Worm (Caenorhabditis elegans) whole organism, L2 larva: ENCODE measurements around the gene coh-1.

Experiments
- C34F6.9 ChIP-seq: fragments of 150-350 bp; optimal IDR thresholded peaks from 2 replicates; lab custom pipeline; 2014; ENCODE audit warnings: missing biosample characterization, missing genetic modification characterization
- F13H6.1 ChIP-seq: sonication (generic microtip); optimal IDR thresholded peaks from 2 replicates; lab custom pipeline; 2016; ENCODE audit warnings: missing genetic modification characterization, missing compliant biosample characterization
- Y55F3AM.14 ChIP-seq: fragments of 200-800 bp; sonication (Bioruptor generic); optimal IDR thresholded peaks from 2 replicates; lab custom pipeline; 2018; ENCODE audit warnings: mild to moderate bottlenecking, missing genetic modification characterization, missing compliant biosample characterization
- ZK546.5 ChIP-seq: sonication (generic microtip); optimal IDR thresholded peaks from 2 replicates; lab custom pipeline; 2017; ENCODE audit warnings: missing biosample characterization, missing genetic modification characterization
- alr-1 ChIP-seq: fragments of 150-350 bp; optimal IDR thresholded peaks from 2 replicates; lab custom pipeline; 2014; ENCODE audit warnings: missing biosample characterization, missing genetic modification characterization
- aly-2 ChIP-seq: fragments of 150-350 bp; optimal IDR thresholded peaks from 2 replicates; lab custom pipeline; 2014; ENCODE audit warnings: missing biosample characterization, missing genetic modification characterization
- ama-1 ChIP-seq: fragments of 150-350 bp; optimal IDR thresholded peaks from 2 replicates; lab custom pipeline; 2018; ENCODE audit warnings: inconsistent platforms
- blmp-1 ChIP-seq: sonication (generic microtip); optimal IDR thresholded peaks from 2 replicates; lab custom pipeline; 2017; ENCODE audit warnings: missing genetic modification characterization, mild to moderate bottlenecking, missing compliant biosample characterization, antibody characterized with exemption, moderate library complexity; ENCODE audit not compliant: insufficient read depth
- ceh-16 ChIP-seq: fragments of 150-350 bp; optimal IDR thresholded peaks from 2 replicates; lab custom pipeline; 2014; ENCODE audit warnings: missing biosample characterization, missing genetic modification characterization
- crh-2 ChIP-seq: sonication (generic microtip); optimal IDR thresholded peaks from 2 replicates; lab custom pipeline; 2017; ENCODE audit warnings: missing biosample characterization, missing genetic modification characterization
- dmd-4 ChIP-seq: sonication (generic microtip); optimal IDR thresholded peaks from 2 replicates; lab custom pipeline; 2017; ENCODE audit warnings: missing biosample characterization, missing genetic modification characterization
- egl-27 ChIP-seq: sonication (generic microtip); optimal IDR thresholded peaks from 3 replicates; lab custom pipeline; 2017; ENCODE audit warnings: missing biosample characterization, missing genetic modification reagents, missing genetic modification characterization
- elt-1 ChIP-seq: fragments of 150-350 bp; optimal IDR thresholded peaks from 2 replicates; lab custom pipeline; 2014; ENCODE audit warnings: missing biosample characterization, missing genetic modification characterization
- fos-1 ChIP-seq: fragments of 150-350 bp; optimal IDR thresholded peaks from 2 replicates; lab custom pipeline; 2014; ENCODE audit warnings: missing biosample characterization, missing genetic modification characterization
- gmeb-1 ChIP-seq: fragments of 150-350 bp; optimal IDR thresholded peaks from 2 replicates; lab custom pipeline; 2014; ENCODE audit warnings: missing biosample characterization, missing genetic modification characterization
- lin-11 ChIP-seq: fragments of 150-350 bp; sonication (generic microtip); optimal IDR thresholded peaks from 2 replicates; lab custom pipeline; 2014; ENCODE audit warnings: missing biosample characterization, missing genetic modification characterization, inconsistent platforms, mixed read lengths
- lin-13 ChIP-seq: fragments of 150-350 bp; optimal IDR thresholded peaks from 2 replicates; lab custom pipeline; 2014; ENCODE audit warnings: missing biosample characterization, missing genetic modification reagents, missing genetic modification characterization
- lsy-2 ChIP-seq, 2 experiments: fragments of 150-350 bp in 1 of 2; sonication (generic microtip) in 1 of 2; optimal IDR thresholded peaks; 2 replicates each; lab custom pipeline; 2014 to 2017; ENCODE audit warnings: missing biosample characterization in 2 of 2, missing genetic modification characterization in 2 of 2
- mab-5 ChIP-seq: fragments of 150-350 bp; optimal IDR thresholded peaks from 2 replicates; lab custom pipeline; 2014; ENCODE audit warnings: missing biosample characterization, missing genetic modification characterization
- mbf-1 ChIP-seq: sonication (generic microtip); optimal IDR thresholded peaks from 2 replicates; lab custom pipeline; 2017; ENCODE audit warnings: missing biosample characterization, missing genetic modification characterization
- mdl-1 ChIP-seq, 2 experiments: fragments of 150-350 bp in 1 of 2; sonication (generic microtip) in 1 of 2; optimal IDR thresholded peaks; 2 replicates each; lab custom pipeline; 2017; ENCODE audit warnings: missing biosample characterization in 2 of 2, missing genetic modification characterization in 2 of 2
- nhr-10 ChIP-seq: sonication (generic microtip); optimal IDR thresholded peaks from 2 replicates; lab custom pipeline; 2017; ENCODE audit warnings: missing biosample characterization, missing genetic modification characterization
- nhr-11 ChIP-seq: fragments of 150-350 bp; optimal IDR thresholded peaks from 2 replicates; lab custom pipeline; 2014; ENCODE audit warnings: missing biosample characterization, missing genetic modification characterization
- nhr-129 ChIP-seq: fragments of 150-350 bp; optimal IDR thresholded peaks from 2 replicates; lab custom pipeline; 2014; ENCODE audit warnings: missing biosample characterization, missing genetic modification characterization
- nhr-21 ChIP-seq: fragments of 150-350 bp; optimal IDR thresholded peaks from 2 replicates; lab custom pipeline; 2014; ENCODE audit warnings: missing biosample characterization, missing genetic modification characterization
- nhr-23 ChIP-seq: fragments of 150-350 bp; optimal IDR thresholded peaks from 2 replicates; lab custom pipeline; 2014; ENCODE audit warnings: missing biosample characterization, missing genetic modification reagents, missing genetic modification characterization
- nhr-237 ChIP-seq: fragments of 150-350 bp; optimal IDR thresholded peaks from 2 replicates; lab custom pipeline; 2014; ENCODE audit warnings: missing biosample characterization, missing genetic modification characterization
- nhr-25 ChIP-seq: fragments of 150-350 bp; sonication (generic microtip); optimal IDR thresholded peaks from 3 replicates; lab custom pipeline; 2014; ENCODE audit warnings: missing biosample characterization, missing genetic modification characterization
- nhr-6 ChIP-seq: fragments of 150-350 bp; optimal IDR thresholded peaks from 2 replicates; lab custom pipeline; 2014; ENCODE audit warnings: missing biosample characterization, missing genetic modification characterization
- peb-1 ChIP-seq: fragments of 150-350 bp; optimal IDR thresholded peaks from 2 replicates; lab custom pipeline; 2014; ENCODE audit warnings: missing biosample characterization, missing genetic modification characterization
- sem-4 ChIP-seq: fragments of 150-350 bp; optimal IDR thresholded peaks from 2 replicates; lab custom pipeline; 2014; ENCODE audit warnings: missing biosample characterization, missing genetic modification reagents, missing genetic modification characterization
- sma-9 ChIP-seq, 2 experiments: fragments of 150-350 bp in 1 of 2; sonication (generic microtip) in 1 of 2; optimal IDR thresholded peaks; 2 replicates each; lab custom pipeline; 2014 to 2016; ENCODE audit warnings: missing genetic modification characterization in 2 of 2, mild to moderate bottlenecking in 1 of 2, missing biosample characterization in 1 of 2, missing compliant biosample characterization in 1 of 2, missing genetic modification reagents in 1 of 2, moderate library complexity in 1 of 2
- snpc-4 ChIP-seq: fragments of 150-350 bp; optimal IDR thresholded peaks from 2 replicates; lab custom pipeline; 2014; ENCODE audit warnings: missing biosample characterization, missing genetic modification characterization
- unc-39 ChIP-seq: fragments of 150-350 bp; optimal IDR thresholded peaks from 2 replicates; lab custom pipeline; 2014; ENCODE audit warnings: missing biosample characterization, missing genetic modification characterization
- unc-55 ChIP-seq: fragments of 150-350 bp; sonication (generic microtip); optimal IDR thresholded peaks from 3 replicates; lab custom pipeline; 2014; ENCODE audit warnings: missing biosample characterization, missing genetic modification reagents, missing genetic modification characterization
- zag-1 ChIP-seq: fragments of 150-350 bp; optimal IDR thresholded peaks from 2 replicates; lab custom pipeline; 2014; ENCODE audit warnings: missing biosample characterization, missing genetic modification characterization
- ztf-1 ChIP-seq: fragments of 200-800 bp; sonication (Bioruptor generic); conservative IDR thresholded peaks from 2 replicates; pipeline ENCODE4 v1.3.6; 2022; ENCODE audit warnings: missing genetic modification characterization, missing compliant biosample characterization
- ztf-11 ChIP-seq: sonication (generic microtip); optimal IDR thresholded peaks from 2 replicates; lab custom pipeline; 2017; ENCODE audit warnings: missing biosample characterization, missing genetic modification characterization
- ztf-4 ChIP-seq: fragments of 150-350 bp; optimal IDR thresholded peaks from 2 replicates; lab custom pipeline; 2014; ENCODE audit warnings: missing biosample characterization, missing genetic modification characterization

Gene coh-1

ce11 chrX:7480756-7481155 is 5.9 kb upstream of the coh-1 start, which contains the start of gene F48E3.9:
TSS of gene F48E3.9 (plus strand) at chrX:7481056.
- TF ChIP-seq ztf-4 (tag; lab: Kevin White, UChicago) (no peak), nhr-10 (no peak), nhr-11 (tag; lab: Kevin White, UChicago) (no peak), nhr-21 (tag; lab: Kevin White, UChicago) (no peak), unc-55 (GFP tag; lab: Kevin White, UChicago) (no peak), sma-9 (GFP tag; optimal IDR thresholded peaks at IDR 0.05; lab: Kevin White, UChicago) (no peak), sma-9 (tag; optimal IDR thresholded peaks at IDR 0.05; lab: Kevin White, UChicago) (no peak), ama-1 (no peak), ztf-11 (tag; lab: Kevin White, UChicago) (no peak), ceh-16 (tag; lab: Kevin White, UChicago) (no peak), mab-5 (tag; lab: Kevin White, UChicago) (no peak), mbf-1 (tag; lab: Kevin White, UChicago) (no peak), snpc-4 (tag; lab: Kevin White, UChicago) (no peak), sem-4 (tag; lab: Kevin White, UChicago) (no peak), unc-39 (tag; lab: Kevin White, UChicago) (no peak)

DNA sequence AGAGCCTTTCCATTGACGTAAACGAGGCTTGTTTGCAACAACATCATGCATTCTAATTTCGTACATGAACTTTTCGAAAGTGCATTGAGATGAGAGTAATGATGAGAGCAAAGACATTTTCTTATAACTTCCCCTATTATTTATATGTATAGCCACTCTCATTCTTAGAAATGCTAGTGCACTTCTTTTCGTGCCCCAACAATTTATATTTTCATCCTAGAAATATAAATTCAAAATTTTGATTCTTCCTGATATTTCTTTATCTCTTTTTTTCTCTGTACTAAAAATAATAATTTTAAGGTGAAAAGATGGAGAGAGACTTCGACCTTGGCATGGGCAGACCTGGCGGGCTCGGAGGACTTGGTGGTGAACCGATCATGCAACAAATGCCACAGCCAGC is 4.1 kb upstream of the coh-1 start, which contains the start of gene mek-1:
Gene mek-1, plus strand, starts transcription at position 301 of the 400 bp plus-strand sequence.
- no peak for TF ChIP-seq unc-55 (GFP tag; lab: Kevin White, UChicago)
- TF ChIP-seq snpc-4 (tag; lab: Kevin White, UChicago): no peak
- TF ChIP-seq fos-1 (tag; lab: Kevin White, UChicago): no peak
- no peak for TF ChIP-seq lsy-2 (tag; optimal IDR thresholded peaks at IDR 0.05; lab: Kevin White, UChicago)

DNA sequence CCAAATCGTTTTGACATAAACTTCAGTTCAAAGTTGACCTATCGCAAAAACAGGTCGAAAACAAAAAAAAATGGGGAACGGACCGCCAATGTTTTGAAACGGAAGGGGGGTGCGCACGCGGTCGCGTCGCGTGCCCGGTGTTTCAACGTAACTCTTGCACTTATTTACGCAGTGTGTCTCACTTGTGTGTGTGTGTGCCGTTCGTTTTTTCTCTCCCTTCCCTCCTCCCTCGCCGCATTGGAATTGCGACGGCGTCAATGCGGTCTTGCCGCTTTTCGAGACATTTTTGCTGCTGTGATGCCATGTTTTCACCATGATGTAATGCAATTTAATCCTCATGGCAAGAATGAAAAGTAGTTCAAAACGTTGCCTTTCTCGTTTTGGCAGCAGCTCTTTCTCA is 3.7 kb upstream of the coh-1 start:
- peak; percentile 15 for TF ChIP-seq lin-13
- peak; percentile 41 for TF ChIP-seq sem-4 (tag; lab: Kevin White, UChicago)
- no peak for TF ChIP-seq elt-1 (tag; lab: Kevin White, UChicago)
- TF ChIP-seq mdl-1 (tag; optimal IDR thresholded peaks at IDR 0.05; lab: Kevin White, UChicago): no peak
- TF ChIP-seq nhr-23 (tag; lab: Kevin White, UChicago): no peak
- no peak for TF ChIP-seq gmeb-1 (tag; lab: Kevin White, UChicago)
- TF ChIP-seq nhr-21 (tag; lab: Kevin White, UChicago): no peak
- no peak for TF ChIP-seq aly-2 (tag; lab: Kevin White, UChicago)
- TF ChIP-seq crh-2 (tag; lab: Kevin White, UChicago): peak; percentile 35
- no peak for TF ChIP-seq ztf-1 (GFP tag; lab: Robert Waterston, UW)
- no peak for TF ChIP-seq ZK546.5 (tag; lab: Kevin White, UChicago)
- no peak for TF ChIP-seq dmd-4 (tag; lab: Kevin White, UChicago)
- TF ChIP-seq fos-1 (tag; lab: Kevin White, UChicago): peak; percentile 45
- TF ChIP-seq unc-55 (GFP tag; lab: Kevin White, UChicago): peak; percentile 63
- no peak for TF ChIP-seq ztf-11 (tag; lab: Kevin White, UChicago)
- no peak for TF ChIP-seq nhr-237 (tag; lab: Kevin White, UChicago)
- TF ChIP-seq blmp-1 (tag; lab: Kevin White, UChicago): no peak
- no peak for TF ChIP-seq lin-11
- peak; percentile 31 for TF ChIP-seq zag-1
- TF ChIP-seq alr-1 (tag; lab: Kevin White, UChicago): no peak
- TF ChIP-seq nhr-129 (tag; lab: Kevin White, UChicago): peak; percentile 21
- TF ChIP-seq nhr-25 (tag; lab: Kevin White, UChicago): peak; percentile 10
- no peak for TF ChIP-seq nhr-11 (tag; lab: Kevin White, UChicago)
- TF ChIP-seq egl-27 (tag; lab: Kevin White, UChicago): no peak
- TF ChIP-seq nhr-6 (tag; lab: Kevin White, UChicago): no peak
- no peak for TF ChIP-seq Y55F3AM.14 (GFP tag; lab: Kevin White, UChicago)
- TF ChIP-seq F13H6.1 (tag; lab: Kevin White, UChicago): peak; percentile 37
- peak; percentile 55 for TF ChIP-seq C34F6.9 (tag; lab: Kevin White, UChicago)
- TF ChIP-seq peb-1 (tag; lab: Kevin White, UChicago): no peak
- TF ChIP-seq mbf-1 (tag; lab: Kevin White, UChicago): no peak
- TF ChIP-seq, all 48 proteins: peak for 10
